Worm (Caenorhabditis elegans): Measurements from ENCODE around the gene R03G8.3.

DNA sequence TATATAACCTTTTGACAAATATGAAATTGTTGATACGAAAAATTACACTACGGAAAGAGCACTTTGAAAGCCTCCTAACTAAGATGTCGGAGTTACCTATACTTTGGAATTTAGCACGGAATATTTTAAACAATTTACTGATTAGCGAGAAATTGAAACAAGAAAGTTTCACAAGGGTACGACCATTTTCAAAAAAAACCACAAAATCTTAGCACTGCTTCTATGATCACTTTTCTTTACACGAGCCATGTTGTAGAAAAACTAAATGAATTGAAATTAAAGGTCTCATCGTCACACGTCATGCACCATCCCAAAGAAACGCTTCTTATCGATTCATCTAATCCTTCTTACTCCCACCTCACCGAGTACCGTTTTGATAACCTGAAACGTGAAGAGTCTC, 44.0 kb downstream of the R03G8.3 start, which contains the start of gene F09A5.2:
- TF ChIP-seq flt-1 (GFP tag; IDR thresholded peaks at IDR 0.05) (no peak), ztf-29 (GFP tag; IDR thresholded peaks at IDR 0.05) (no peak)

Data from whole organism, midembryonic.